Fruit fly (Drosophila melanogaster) S2 (cell line): ENCODE data around the gene Eip78C.

Source experiments
- CG8478 ChIP-seq: fragments of >200 bp; optimal IDR thresholded peaks from 2 replicates; lab custom pipeline; 2018
- CTCF ChIP-seq, 2 experiments: fragments of >200 bp; optimal IDR thresholded peaks; 2 replicates each; lab custom pipeline; 2018

DNA sequence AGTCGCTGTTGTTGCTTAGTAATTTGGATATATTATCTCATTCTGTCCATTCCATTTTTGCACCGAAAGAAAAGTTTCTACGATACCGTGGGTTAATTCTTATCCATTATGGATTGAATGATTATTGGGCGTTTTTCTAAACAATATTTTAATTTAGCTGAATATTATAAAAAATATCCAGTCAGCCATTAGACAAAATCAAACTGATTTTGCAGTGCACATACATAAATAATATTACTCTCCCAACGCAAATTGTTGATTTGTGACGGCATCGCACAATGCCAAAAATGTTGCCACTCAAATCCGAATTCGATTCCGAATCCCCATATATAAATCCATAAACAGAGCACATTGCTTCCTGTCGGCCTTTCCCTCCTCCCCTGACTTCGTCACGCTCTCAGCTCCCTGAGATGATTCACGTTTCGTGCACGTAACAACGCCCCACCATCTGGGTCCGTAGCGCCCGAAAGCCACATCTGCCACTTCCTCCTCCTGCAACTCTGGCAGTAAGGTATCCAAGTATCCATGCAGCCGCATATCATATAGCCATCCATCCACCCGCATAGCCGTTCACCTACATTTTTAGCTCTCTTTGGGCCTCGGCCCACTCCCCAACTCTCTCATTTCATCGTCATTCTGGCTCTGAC is 49.4 kb upstream of the Eip78C start:
- TF ChIP-seq CG8478 (lab: Kevin White, UChicago) (no peak), CTCF (optimal IDR thresholded peaks at IDR 0.05; lab: Kevin White, UChicago) (no peak)
